Fruit fly (Drosophila melanogaster) whole organism, embryonic: ENCODE data around the gene CG6607.

Experiments
- Abd-B ChIP-seq: fragments of 200-800 bp; sonication (Bioruptor generic); optimal IDR thresholded peaks from 2 replicates; lab custom pipeline; 2018; ENCODE audit warnings: missing biosample characterization, mild to moderate bottlenecking, missing genetic modification characterization, moderate library complexity
- Atf-2 ChIP-seq: fragments of 200-800 bp; sonication (Bioruptor generic); optimal IDR thresholded peaks from 2 replicates; lab custom pipeline; 2016; ENCODE audit warnings: missing biosample characterization, missing genetic modification characterization
- Atf6 ChIP-seq: fragments of 200-800 bp; sonication (Bioruptor generic); IDR thresholded peaks from 2 replicates; pipeline ENCODE4 v1.3.6; 2022; ENCODE audit warnings: missing biosample characterization, missing genetic modification characterization
- CG11695 ChIP-seq: fragments of 200-800 bp; sonication (Bioruptor generic); IDR thresholded peaks from 3 replicates; pipeline ENCODE4 v1.3.6; 2022; ENCODE audit warnings: missing biosample characterization, missing genetic modification characterization
- CG12219 ChIP-seq: fragments of 200-800 bp; sonication (Bioruptor generic); optimal IDR thresholded peaks from 3 replicates; lab custom pipeline; 2018; ENCODE audit warnings: missing biosample characterization, mild to moderate bottlenecking, missing genetic modification characterization
- CG1529 ChIP-seq: fragments of 200-800 bp; sonication (Bioruptor generic); optimal IDR thresholded peaks from 3 replicates; lab custom pipeline; 2018; ENCODE audit warnings: missing biosample characterization, missing genetic modification characterization
- CG15601 ChIP-seq: fragments of 200-800 bp; sonication (Bioruptor generic); optimal IDR thresholded peaks from 3 replicates; lab custom pipeline; 2019; ENCODE audit warnings: missing biosample characterization, mild to moderate bottlenecking, missing genetic modification characterization, moderate library complexity
- CG4617 ChIP-seq: fragments of 200-800 bp; sonication (Bioruptor generic); optimal IDR thresholded peaks from 3 replicates; lab custom pipeline; 2016; ENCODE audit warnings: missing biosample characterization, missing genetic modification characterization, borderline replicate concordance
- CG4854 ChIP-seq: fragments of 200-800 bp; sonication (Bioruptor generic); optimal IDR thresholded peaks from 2 replicates; lab custom pipeline; 2016; ENCODE audit warnings: missing biosample characterization, missing genetic modification characterization, inconsistent platforms
- CG5953 ChIP-seq: fragments of 200-800 bp; sonication (Bioruptor generic); IDR thresholded peaks from 2 replicates; pipeline ENCODE4 v1.3.6; 2022; ENCODE audit warnings: missing biosample characterization, missing genetic modification characterization
- CG6854 ChIP-seq: fragments of 200-800 bp; sonication (Bioruptor generic); optimal IDR thresholded peaks from 3 replicates; lab custom pipeline; 2017; ENCODE audit warnings: missing biosample characterization, mild to moderate bottlenecking, missing genetic modification characterization
- CG8924 ChIP-seq: fragments of 200-800 bp; optimal IDR thresholded peaks from 3 replicates; lab custom pipeline; 2019; ENCODE audit warnings: missing biosample characterization, mild to moderate bottlenecking, missing genetic modification characterization, moderate library complexity
- Dek ChIP-seq: fragments of 200-800 bp; sonication (Bioruptor generic); optimal IDR thresholded peaks from 3 replicates; lab custom pipeline; 2019; ENCODE audit warnings: missing biosample characterization, mild to moderate bottlenecking, missing genetic modification characterization, moderate library complexity
- Dip3 ChIP-seq: fragments of 200-800 bp; sonication (Bioruptor generic); optimal IDR thresholded peaks from 3 replicates; lab custom pipeline; 2016; ENCODE audit warnings: missing biosample characterization, missing genetic modification characterization
- Doc2 ChIP-seq: fragments of 200-800 bp; sonication (Bioruptor generic); IDR thresholded peaks from 2 replicates; pipeline ENCODE4 v1.3.6; 2022; ENCODE audit warnings: missing biosample characterization, missing genetic modification characterization
- Dp ChIP-seq: fragments of 200-800 bp; sonication (Bioruptor generic); optimal IDR thresholded peaks from 2 replicates; lab custom pipeline; 2018; ENCODE audit warnings: missing biosample characterization, mild to moderate bottlenecking, missing genetic modification characterization, moderate library complexity
- HLHmδ ChIP-seq: fragments of 200-800 bp; sonication (Bioruptor generic); optimal IDR thresholded peaks from 2 replicates; lab custom pipeline; 2018; ENCODE audit warnings: missing biosample characterization, mild to moderate bottlenecking, missing genetic modification characterization, moderate library complexity
- MBD-R2 ChIP-seq: fragments of 200-800 bp; sonication (Bioruptor generic); IDR thresholded peaks from 2 replicates; pipeline ENCODE4 v1.3.6; 2022; ENCODE audit warnings: missing biosample characterization, missing genetic modification characterization
- MTF-1 ChIP-seq: fragments of 200-800 bp; sonication (Bioruptor generic); optimal IDR thresholded peaks from 2 replicates; lab custom pipeline; 2018; ENCODE audit warnings: missing biosample characterization, mild to moderate bottlenecking, missing genetic modification characterization, borderline replicate concordance
- Meics ChIP-seq: fragments of 200-800 bp; sonication (Bioruptor generic); optimal IDR thresholded peaks from 2 replicates; lab custom pipeline; 2017; ENCODE audit warnings: missing biosample characterization, mild to moderate bottlenecking, missing genetic modification characterization
- Neu2 ChIP-seq: fragments of 200-800 bp; sonication (Bioruptor generic); optimal IDR thresholded peaks from 3 replicates; lab custom pipeline; 2016; ENCODE audit warnings: missing biosample characterization, missing genetic modification characterization, borderline replicate concordance
- Nf-YB ChIP-seq: fragments of 200-800 bp; sonication (Bioruptor generic); optimal IDR thresholded peaks from 3 replicates; lab custom pipeline; 2019; ENCODE audit warnings: missing biosample characterization, mild to moderate bottlenecking, missing genetic modification characterization, moderate library complexity
- Oaz ChIP-seq: fragments of 200-800 bp; sonication (Bioruptor generic); IDR thresholded peaks from 2 replicates; pipeline ENCODE4 v1.3.6; 2022; ENCODE audit warnings: missing biosample characterization, missing genetic modification characterization
- Poxn ChIP-seq: fragments of 200-800 bp; sonication (Bioruptor generic); IDR thresholded peaks from 2 replicates; pipeline ENCODE4 v1.3.6; 2022; ENCODE audit warnings: missing biosample characterization, missing genetic modification characterization
- Ptx1 ChIP-seq: fragments of 200-800 bp; sonication (Bioruptor generic); IDR thresholded peaks from 2 replicates; pipeline ENCODE4 v1.3.6; 2022; ENCODE audit warnings: missing biosample characterization, missing genetic modification characterization
- Scr ChIP-seq: fragments of 200-800 bp; sonication (Bioruptor generic); IDR thresholded peaks from 2 replicates; pipeline ENCODE4 v1.3.6; 2022; ENCODE audit warnings: missing biosample characterization, missing genetic modification characterization; ENCODE audit not compliant: partially characterized antibody
- Side ChIP-seq: fragments of 200-800 bp; sonication (Bioruptor generic); optimal IDR thresholded peaks from 2 replicates; lab custom pipeline; 2016; ENCODE audit warnings: missing biosample characterization, missing genetic modification characterization
- Vsx1 ChIP-seq: fragments of 200-800 bp; sonication (Bioruptor generic); optimal IDR thresholded peaks from 2 replicates; lab custom pipeline; 2017; ENCODE audit warnings: missing biosample characterization, mild to moderate bottlenecking, missing genetic modification characterization, missing genetic modification reagents
- ash1 ChIP-seq: fragments of 200-800 bp; sonication (Bioruptor generic); optimal IDR thresholded peaks from 2 replicates; lab custom pipeline; 2018; ENCODE audit warnings: missing biosample characterization, mild to moderate bottlenecking, missing genetic modification characterization
- az2 ChIP-seq: fragments of 200-800 bp; sonication (Bioruptor generic); optimal IDR thresholded peaks from 3 replicates; lab custom pipeline; 2016; ENCODE audit warnings: missing biosample characterization, missing genetic modification characterization
- bigmax ChIP-seq: fragments of 200-800 bp; sonication (Bioruptor generic); optimal IDR thresholded peaks from 2 replicates; lab custom pipeline; 2018; ENCODE audit warnings: missing biosample characterization, mild to moderate bottlenecking, missing genetic modification characterization
- btn ChIP-seq: fragments of 200-800 bp; sonication (Bioruptor generic); optimal IDR thresholded peaks from 2 replicates; lab custom pipeline; 2016; ENCODE audit warnings: missing biosample characterization, missing genetic modification characterization
- cas ChIP-seq: fragments of 200-800 bp; sonication (Bioruptor generic); IDR thresholded peaks from 2 replicates; pipeline ENCODE4 v1.3.6; 2022; ENCODE audit warnings: missing biosample characterization, missing genetic modification characterization
- corto ChIP-seq: fragments of 200-800 bp; sonication (Bioruptor generic); optimal IDR thresholded peaks from 2 replicates; lab custom pipeline; 2016; ENCODE audit warnings: missing biosample characterization, mild to moderate bottlenecking, missing genetic modification characterization, moderate library complexity
- crp ChIP-seq, 2 experiments: fragments of 200-800 bp; sonication (Bioruptor generic); optimal IDR thresholded peaks; 2 replicates in 1 of 2; 3 replicates in 1 of 2; lab custom pipeline; 2017; ENCODE audit warnings: missing biosample characterization in 2 of 2, missing genetic modification characterization in 2 of 2, mild to moderate bottlenecking in 1 of 2, moderate library complexity in 1 of 2
- dm ChIP-seq: fragments of 200-800 bp; sonication (Bioruptor generic); optimal IDR thresholded peaks from 3 replicates; lab custom pipeline; 2016; ENCODE audit warnings: missing biosample characterization, missing genetic modification characterization
- esg ChIP-seq: fragments of 200-800 bp; sonication (Bioruptor generic); conservative IDR thresholded peaks from 2 replicates; pipeline ENCODE4 v1.3.6; 2022; ENCODE audit warnings: missing biosample characterization, missing genetic modification characterization
- fd102C ChIP-seq: fragments of 200-800 bp; sonication (Bioruptor generic); optimal IDR thresholded peaks from 2 replicates; lab custom pipeline; 2018; ENCODE audit warnings: missing biosample characterization, mild to moderate bottlenecking, missing genetic modification characterization, moderate library complexity
- gce ChIP-seq: fragments of 200-800 bp; sonication (Bioruptor generic); IDR thresholded peaks from 3 replicates; pipeline ENCODE4 v1.3.6; 2022; ENCODE audit warnings: missing biosample characterization, missing genetic modification characterization
- gcm2 ChIP-seq: fragments of 200-800 bp; sonication (Bioruptor generic); optimal IDR thresholded peaks from 2 replicates; lab custom pipeline; 2016; ENCODE audit warnings: missing biosample characterization, missing genetic modification characterization
- gro ChIP-seq: fragments of 200-800 bp; sonication (Bioruptor generic); optimal IDR thresholded peaks from 2 replicates; lab custom pipeline; 2016; ENCODE audit warnings: missing biosample characterization, missing genetic modification characterization
- her ChIP-seq: fragments of 200-800 bp; sonication (Bioruptor generic); optimal IDR thresholded peaks from 2 replicates; lab custom pipeline; 2016; ENCODE audit warnings: missing biosample characterization, missing genetic modification characterization
- lmd ChIP-seq: fragments of 200-800 bp; sonication (Bioruptor generic); IDR thresholded peaks from 2 replicates; pipeline ENCODE4 v1.3.6; 2022; ENCODE audit warnings: missing biosample characterization, missing genetic modification characterization
- lov ChIP-seq, 2 experiments: fragments of 200-800 bp in 1 of 2; fragments of >200 bp in 1 of 2; sonication (Bioruptor generic) in 1 of 2; IDR thresholded peaks in 1 of 2; optimal IDR thresholded peaks in 1 of 2; 2 replicates in 1 of 2; 3 replicates in 1 of 2; pipeline versions ENCODE4 v1.3.6 to Lab custom; 2017 to 2022; ENCODE audit warnings: missing biosample characterization in 1 of 2, missing genetic modification characterization in 1 of 2
- salm ChIP-seq: fragments of 200-800 bp; sonication (Bioruptor generic); optimal IDR thresholded peaks from 2 replicates; lab custom pipeline; 2018; ENCODE audit warnings: missing biosample characterization, mild to moderate bottlenecking, missing genetic modification characterization
- sd ChIP-seq: fragments of 200-800 bp; sonication (Bioruptor generic); optimal IDR thresholded peaks from 3 replicates; lab custom pipeline; 2018; ENCODE audit warnings: missing biosample characterization, mild to moderate bottlenecking, missing genetic modification characterization, moderate library complexity
- sim ChIP-seq: fragments of 200-800 bp; sonication (Bioruptor generic); IDR thresholded peaks from 2 replicates; pipeline ENCODE4 v1.3.6; 2022; ENCODE audit warnings: missing biosample characterization, missing genetic modification characterization
- stc ChIP-seq: fragments of 200-800 bp; sonication (Bioruptor generic); IDR thresholded peaks from 2 replicates; pipeline ENCODE4 v1.3.6; 2022; ENCODE audit warnings: missing biosample characterization, missing genetic modification characterization
- unc-4 ChIP-seq: fragments of 200-800 bp; sonication (Bioruptor generic); IDR thresholded peaks from 2 replicates; pipeline ENCODE4 v1.3.6; 2022; ENCODE audit warnings: missing biosample characterization, missing genetic modification characterization; ENCODE audit not compliant: partially characterized antibody
- unpg ChIP-seq: fragments of 200-800 bp; sonication (Bioruptor generic); optimal IDR thresholded peaks from 3 replicates; lab custom pipeline; 2018; ENCODE audit warnings: missing biosample characterization, mild to moderate bottlenecking, missing genetic modification characterization, moderate library complexity
- wdn ChIP-seq: fragments of 200-800 bp; sonication (Bioruptor generic); IDR thresholded peaks from 2 replicates; pipeline ENCODE4 v1.3.6; 2022; ENCODE audit warnings: missing biosample characterization, missing genetic modification characterization

The CG6607 gene

DNA sequence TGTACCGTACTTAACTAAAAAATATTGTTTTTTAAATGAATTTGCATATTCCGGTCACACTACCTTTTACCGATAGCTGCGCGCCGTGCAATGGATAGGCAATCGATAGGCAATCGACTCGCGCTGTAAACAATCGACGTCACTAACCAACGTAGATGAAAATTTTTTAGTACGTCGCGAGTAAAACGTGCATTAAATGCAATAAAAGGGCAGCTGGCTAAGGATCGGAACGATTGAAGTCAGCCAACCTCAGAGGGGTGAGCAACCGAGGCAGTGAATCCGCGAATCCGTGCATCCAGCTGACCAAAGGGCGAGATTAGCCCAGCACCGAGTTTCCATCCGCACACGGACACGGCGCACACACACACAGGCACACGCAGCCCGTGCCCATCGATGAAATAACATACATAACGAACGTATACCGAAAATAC, 9.7 kb upstream of the CG6607 start, which contains the start of gene Pp1alpha-96A (continued):
- TF ChIP-seq stc (GFP tag; lab: Robert Waterston, UW) = no peak
- no peak for TF ChIP-seq fd102C
- peak; percentile 43 for TF ChIP-seq bigmax (GFP tag; lab: Kevin White, UChicago)
- TF ChIP-seq Oaz = no peak
- no peak for TF ChIP-seq unpg (GFP tag; lab: Kevin White, UChicago)
- peak in 1 of 2 experiments; percentile 59 for TF ChIP-seq crp (GFP tag; optimal IDR thresholded peaks at IDR 0.05; lab: Kevin White, UChicago)
- peak; percentile 13 for TF ChIP-seq gcm2
- TF ChIP-seq Atf-2 (GFP tag; lab: Kevin White, UChicago) = no peak
- no peak for TF ChIP-seq lov (optimal IDR thresholded peaks at IDR 0.05; lab: Kevin White, UChicago)
- TF ChIP-seq lov (GFP tag; IDR thresholded peaks at IDR 0.05; lab: Robert Waterston, UW) = no peak
- no peak for TF ChIP-seq sim
- no peak for TF ChIP-seq MTF-1 (GFP tag; lab: Kevin White, UChicago)
- no peak for TF ChIP-seq sd (tag; lab: Kevin White, UChicago)
- TF ChIP-seq CG5953 (GFP tag; lab: Robert Waterston, UW) = no peak
- no peak for TF ChIP-seq CG11695 (GFP tag; lab: Robert Waterston, UW)
- no peak for TF ChIP-seq CG4854 (GFP tag; lab: Kevin White, UChicago)
- TF ChIP-seq Side (GFP tag; lab: Kevin White, UChicago) = no peak
- TF ChIP-seq Abd-B = peak; percentile 49
- TF ChIP-seq gce (GFP tag; lab: Robert Waterston, UW) = no peak
- no peak for TF ChIP-seq lmd (GFP tag; lab: Robert Waterston, UW)
- no peak for TF ChIP-seq HLHmδ
- TF ChIP-seq Scr (GFP tag; lab: Robert Waterston, UW) = peak; percentile 86
- peak; percentile 54; the same call in 1 of the 2 replicates for TF ChIP-seq MBD-R2
- no peak for TF ChIP-seq corto (GFP tag; lab: Kevin White, UChicago)
- TF ChIP-seq btn (GFP tag; lab: Kevin White, UChicago) = no peak
- no peak for TF ChIP-seq CG12219 (GFP tag; lab: Kevin White, UChicago)
- TF ChIP-seq CG15601 = no peak
- no peak for TF ChIP-seq CG1529
- TF ChIP-seq CG6854 (GFP tag; lab: Kevin White, UChicago) = no peak
- no peak for TF ChIP-seq wdn (GFP tag; lab: Robert Waterston, UW)
- TF ChIP-seq Dip3 (GFP tag; lab: Kevin White, UChicago) = no peak
- TF ChIP-seq CG4617 (GFP tag; lab: Kevin White, UChicago) = peak; percentile 84
- no peak for TF ChIP-seq Nf-YB
- no peak for TF ChIP-seq her (GFP tag; lab: Kevin White, UChicago)
- TF ChIP-seq salm = no peak
- TF ChIP-seq Vsx1 (GFP tag; lab: Kevin White, UChicago) = no peak
- TF ChIP-seq Doc2 (GFP tag; lab: Robert Waterston, UW) = no peak
- no peak for TF ChIP-seq Meics
- peak; percentile 54 for TF ChIP-seq gro (GFP tag; lab: Kevin White, UChicago)
- no peak for TF ChIP-seq Atf6 (GFP tag; lab: Robert Waterston, UW)
- no peak for TF ChIP-seq az2
- TF ChIP-seq CG8924 (tag; lab: Kevin White, UChicago) = peak; percentile 27
- TF ChIP-seq Poxn = no peak
- no peak for TF ChIP-seq ash1 (GFP tag; lab: Kevin White, UChicago)
- TF ChIP-seq Ptx1 (GFP tag; lab: Robert Waterston, UW) = no peak
- TF ChIP-seq unc-4 (GFP tag; lab: Robert Waterston, UW) = peak; percentile 88
- no peak for TF ChIP-seq cas (GFP tag; lab: Robert Waterston, UW)
- peak; percentile 85 for TF ChIP-seq Neu2 (GFP tag; lab: Kevin White, UChicago)
- TF ChIP-seq Dp = peak; percentile 78
- peak; percentile 66 for TF ChIP-seq dm (GFP tag; lab: Kevin White, UChicago)
- TF ChIP-seq Dek = no peak
- TF ChIP-seq esg (GFP tag; lab: Robert Waterston, UW) = no peak
